Fruit fly (Drosophila melanogaster): ENCODE results near the gene Uqcc1.

- TF ChIP-seq CG8478 (optimal IDR thresholded peaks at IDR 0.05) (no peak), EcR (GFP tag; optimal IDR thresholded peaks at IDR 0.05) (no peak)
Measured at dm6 chr3L:7006421-7006820, 48.5 kb upstream of the Uqcc1 start.

All from whole organism.